Worm (Caenorhabditis elegans) whole organism, L4 larva: Measurements from ENCODE around the gene edg-1.

ENCODE experiments used
- ama-1 ChIP-seq: fragments of 150-350 bp; optimal IDR thresholded peaks from 2 replicates; lab custom pipeline; 2014; ENCODE audit warnings: inconsistent platforms, mixed read lengths
- ceh-32 ChIP-seq: sonication (generic microtip); optimal IDR thresholded peaks from 2 replicates; lab custom pipeline; 2016; ENCODE audit warnings: mild to moderate bottlenecking, missing genetic modification characterization, missing compliant biosample characterization; ENCODE audit not compliant: poor library complexity
- ceh-44 ChIP-seq: fragments of 200-800 bp; sonication (Bioruptor generic); IDR thresholded peaks from 2 replicates; pipeline ENCODE4 v1.3.6; 2022; ENCODE audit warnings: missing genetic modification reagents, missing genetic modification characterization, missing compliant biosample characterization
- ceh-82 ChIP-seq: sonication (generic microtip); optimal IDR thresholded peaks from 2 replicates; lab custom pipeline; 2017; ENCODE audit warnings: missing biosample characterization, missing genetic modification characterization
- ces-1 ChIP-seq: fragments of 150-350 bp; sonication (generic microtip); optimal IDR thresholded peaks from 4 replicates; lab custom pipeline; 2014; ENCODE audit warnings: missing biosample characterization, missing genetic modification reagents, missing genetic modification characterization
- hlh-30 ChIP-seq: sonication (generic microtip); optimal IDR thresholded peaks from 2 replicates; lab custom pipeline; 2017; ENCODE audit warnings: antibody characterized with exemption, mild to moderate bottlenecking, missing genetic modification characterization, missing compliant biosample characterization; ENCODE audit not compliant: insufficient read depth
- lir-3 ChIP-seq: sonication (generic microtip); optimal IDR thresholded peaks from 2 replicates; lab custom pipeline; 2016; ENCODE audit warnings: mild to moderate bottlenecking, missing genetic modification characterization, missing compliant biosample characterization
- nhr-11 ChIP-seq: fragments of 150-350 bp; optimal IDR thresholded peaks from 2 replicates; lab custom pipeline; 2014; ENCODE audit warnings: missing biosample characterization, missing genetic modification characterization
- nhr-237 ChIP-seq: sonication (generic microtip); optimal IDR thresholded peaks from 2 replicates; lab custom pipeline; 2017; ENCODE audit warnings: missing biosample characterization, missing genetic modification characterization
- pha-4 ChIP-seq, 2 experiments: fragments of 150-350 bp in 1 of 2; fragments of 200-800 bp in 1 of 2; sonication (Bioruptor generic) in 1 of 2; IDR thresholded peaks in 1 of 2; optimal IDR thresholded peaks in 1 of 2; 2 replicates each; pipeline versions ENCODE4 v1.3.6 to Lab custom; 2014 to 2022; ENCODE audit warnings: missing genetic modification characterization in 2 of 2, missing genetic modification reagents in 2 of 2, missing biosample characterization in 1 of 2, missing compliant biosample characterization in 1 of 2
- skn-1 ChIP-seq: fragments of 150-350 bp; optimal IDR thresholded peaks from 2 replicates; lab custom pipeline; 2014; ENCODE audit warnings: missing biosample characterization, missing genetic modification characterization
- snpc-1.2 ChIP-seq: fragments of 200-800 bp; sonication (Bioruptor generic); IDR thresholded peaks from 2 replicates; pipeline ENCODE4 v1.3.6; 2022; ENCODE audit warnings: missing genetic modification reagents, missing genetic modification characterization, missing compliant biosample characterization
- snpc-4 ChIP-seq: fragments of 150-350 bp; optimal IDR thresholded peaks from 2 replicates; lab custom pipeline; 2014; ENCODE audit warnings: missing biosample characterization, missing genetic modification characterization

DNA sequence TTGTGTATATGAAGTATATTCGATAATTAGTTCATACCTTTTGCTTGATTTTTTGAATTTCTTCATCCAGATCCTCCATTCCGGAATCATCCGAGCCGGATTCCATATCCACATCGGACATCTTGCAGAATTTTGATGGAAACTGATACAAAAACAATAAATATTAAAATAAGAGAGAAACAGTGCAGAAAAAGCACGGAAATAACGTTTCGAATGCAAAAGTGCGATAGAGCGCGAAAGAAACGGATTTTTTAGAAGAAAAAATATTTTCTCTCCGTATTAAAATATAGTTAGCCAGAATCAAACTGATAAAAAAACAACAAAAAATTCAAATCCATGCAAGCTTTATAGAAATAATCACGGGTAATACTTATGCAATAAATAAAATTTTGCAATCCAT, 12.2 kb downstream of the edg-1 start, which contains the start of gene sart-3:
- TF ChIP-seq snpc-4 (tag; lab: Kevin White, UChicago) (no peak), ama-1 (lab: Kevin White, UChicago) (no peak), ces-1 (GFP tag; lab: Kevin White, UChicago) (no peak), ceh-82 (tag; lab: Kevin White, UChicago) (no peak), nhr-11 (tag; lab: Kevin White, UChicago) (no peak), ceh-32 (tag; lab: Kevin White, UChicago) (no peak), hlh-30 (no peak), snpc-1.2 (GFP tag; lab: Robert Waterston, UW) (no peak), lir-3 (tag; lab: Kevin White, UChicago) (no peak), skn-1 (tag; lab: Kevin White, UChicago) (no peak), nhr-237 (no peak), ceh-44 (no peak), pha-4 (GFP tag; IDR thresholded peaks at IDR 0.05; lab: Robert Waterston, UW) (no peak), pha-4 (tag; optimal IDR thresholded peaks at IDR 0.05; lab: Kevin White, UChicago) (no peak)
